Fruit fly (Drosophila melanogaster): ENCODE results near the gene CheB38b.

DNA sequence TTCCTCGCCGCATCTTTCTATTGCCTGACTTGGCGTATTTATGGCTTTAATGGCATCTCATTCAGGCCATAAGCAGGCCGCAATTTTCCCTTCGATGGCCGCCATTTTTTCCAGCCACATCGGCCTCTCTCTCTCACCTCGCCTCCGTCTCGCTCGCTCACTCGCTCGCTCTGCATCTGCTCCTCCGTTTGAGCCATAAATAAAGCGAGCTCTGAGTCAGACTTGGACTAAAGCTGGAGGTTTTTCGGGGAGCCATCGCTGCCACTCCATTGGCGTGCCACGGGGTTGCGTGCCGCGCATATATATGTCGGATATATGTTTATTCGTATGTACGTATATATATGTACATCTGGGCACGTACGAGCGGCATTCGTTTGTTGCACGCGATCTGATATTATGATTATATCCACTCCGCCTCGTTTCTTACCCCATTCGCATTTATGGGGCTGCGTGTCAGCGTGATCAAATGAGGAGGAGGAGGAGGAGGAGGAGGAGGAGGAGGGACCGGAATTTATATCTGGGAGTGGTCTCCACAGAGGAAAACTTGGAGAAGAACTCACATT lies 40.0 kb downstream of the CheB38b start:
- TF ChIP-seq CG8478 (optimal IDR thresholded peaks at IDR 0.05) (no peak), CTCF (optimal IDR thresholded peaks at IDR 0.05) (no peak)
